Fruit fly (Drosophila melanogaster) whole organism, embryonic: ENCODE data around the gene CG5265.

Experiments used
- CG10267 ChIP-seq: fragments of 200-800 bp; sonication (Bioruptor generic); optimal IDR thresholded peaks from 2 replicates; lab custom pipeline; 2018; ENCODE audit warnings: missing biosample characterization, mild to moderate bottlenecking, missing genetic modification characterization, moderate library complexity
- CG10979 ChIP-seq: fragments of 200-800 bp; sonication (Bioruptor generic); optimal IDR thresholded peaks from 2 replicates; lab custom pipeline; 2018; ENCODE audit warnings: missing biosample characterization, mild to moderate bottlenecking, missing genetic modification characterization, moderate library complexity
- CG14710 ChIP-seq: fragments of 200-800 bp; sonication (Bioruptor generic); optimal IDR thresholded peaks from 3 replicates; lab custom pipeline; 2019; ENCODE audit warnings: missing biosample characterization, mild to moderate bottlenecking, missing genetic modification characterization, moderate library complexity
- CG1602 ChIP-seq: fragments of 200-800 bp; sonication (Bioruptor generic); optimal IDR thresholded peaks from 3 replicates; lab custom pipeline; 2016; ENCODE audit warnings: missing biosample characterization, missing genetic modification characterization
- CG16815 ChIP-seq: fragments of 200-800 bp; sonication (Bioruptor generic); optimal IDR thresholded peaks from 3 replicates; lab custom pipeline; 2017; ENCODE audit warnings: missing biosample characterization, mild to moderate bottlenecking, missing genetic modification characterization
- CG17359 ChIP-seq: fragments of 200-800 bp; sonication (Bioruptor generic); optimal IDR thresholded peaks from 3 replicates; lab custom pipeline; 2018; ENCODE audit warnings: missing biosample characterization, mild to moderate bottlenecking, missing genetic modification characterization, moderate library complexity
- CG2202 ChIP-seq: fragments of 200-800 bp; sonication (Bioruptor generic); optimal IDR thresholded peaks from 2 replicates; lab custom pipeline; 2018; ENCODE audit warnings: missing biosample characterization, mild to moderate bottlenecking, missing genetic modification characterization
- CG2678 ChIP-seq: fragments of 200-800 bp; sonication (Bioruptor generic); optimal IDR thresholded peaks from 3 replicates; lab custom pipeline; 2019; ENCODE audit warnings: missing biosample characterization, mild to moderate bottlenecking, missing genetic modification characterization, moderate library complexity
- CG30403 ChIP-seq: fragments of 200-800 bp; sonication (Bioruptor generic); optimal IDR thresholded peaks from 3 replicates; lab custom pipeline; 2016; ENCODE audit warnings: missing biosample characterization, missing genetic modification characterization
- CG31441 ChIP-seq: fragments of 200-800 bp; sonication (Bioruptor generic); IDR thresholded peaks from 2 replicates; pipeline ENCODE4 v1.3.6; 2022; ENCODE audit warnings: missing biosample characterization, missing genetic modification characterization
- CG6683 ChIP-seq: fragments of 200-800 bp; sonication (Bioruptor generic); optimal IDR thresholded peaks from 2 replicates; lab custom pipeline; 2017; ENCODE audit warnings: missing biosample characterization, mild to moderate bottlenecking, missing genetic modification characterization, missing genetic modification reagents
- CG7745 ChIP-seq: fragments of 200-800 bp; sonication (Bioruptor generic); optimal IDR thresholded peaks from 2 replicates; lab custom pipeline; 2018; ENCODE audit warnings: missing biosample characterization, mild to moderate bottlenecking, missing genetic modification characterization, moderate library complexity
- CG8924 ChIP-seq: fragments of 200-800 bp; optimal IDR thresholded peaks from 3 replicates; lab custom pipeline; 2019; ENCODE audit warnings: missing biosample characterization, mild to moderate bottlenecking, missing genetic modification characterization, moderate library complexity
- CG9437 ChIP-seq: fragments of 200-800 bp; sonication (Bioruptor generic); optimal IDR thresholded peaks from 2 replicates; lab custom pipeline; 2018; ENCODE audit warnings: missing biosample characterization, mild to moderate bottlenecking, missing genetic modification characterization
- CG9609 ChIP-seq: fragments of 200-800 bp; sonication (Bioruptor generic); optimal IDR thresholded peaks from 3 replicates; lab custom pipeline; 2016; ENCODE audit warnings: missing biosample characterization, missing genetic modification characterization
- D ChIP-seq, 2 experiments: fragments of 200-800 bp in 1 of 2; fragments of >200 bp in 1 of 2; sonication (Bioruptor generic) in 1 of 2; optimal IDR thresholded peaks; 2 replicates in 1 of 2; 3 replicates in 1 of 2; lab custom pipeline; 2017; ENCODE audit warnings: mild to moderate bottlenecking in 1 of 2, missing biosample characterization in 1 of 2, missing genetic modification characterization in 1 of 2, missing genetic modification reagents in 1 of 2
- Doc3 ChIP-seq: fragments of 200-800 bp; sonication (Bioruptor generic); IDR thresholded peaks from 3 replicates; pipeline ENCODE4 v1.3.6; 2022; ENCODE audit warnings: missing biosample characterization, missing genetic modification characterization; ENCODE audit not compliant: partially characterized antibody
- Drgx ChIP-seq: fragments of 200-800 bp; sonication (Bioruptor generic); IDR thresholded peaks from 2 replicates; pipeline ENCODE4 v1.3.6; 2022; ENCODE audit warnings: missing biosample characterization, missing genetic modification characterization
- Hsf ChIP-seq: fragments of 200-800 bp; sonication (Bioruptor generic); optimal IDR thresholded peaks from 3 replicates; lab custom pipeline; 2016; ENCODE audit warnings: missing biosample characterization, missing genetic modification characterization
- Lpt ChIP-seq: fragments of >200 bp; optimal IDR thresholded peaks from 2 replicates; lab custom pipeline; 2018; ENCODE audit warnings: missing biosample characterization, missing genetic modification characterization
- NC2α ChIP-seq: fragments of 200-800 bp; sonication (Bioruptor generic); optimal IDR thresholded peaks from 2 replicates; lab custom pipeline; 2016; ENCODE audit warnings: missing biosample characterization, missing genetic modification characterization
- Oaz ChIP-seq: fragments of 200-800 bp; sonication (Bioruptor generic); IDR thresholded peaks from 2 replicates; pipeline ENCODE4 v1.3.6; 2022; ENCODE audit warnings: missing biosample characterization, missing genetic modification characterization
- Oli ChIP-seq: fragments of 200-800 bp; sonication (Bioruptor generic); optimal IDR thresholded peaks from 2 replicates; lab custom pipeline; 2018; ENCODE audit warnings: missing biosample characterization, mild to moderate bottlenecking, missing genetic modification characterization, moderate library complexity
- Optix ChIP-seq: fragments of 200-800 bp; sonication (Bioruptor generic); IDR thresholded peaks from 3 replicates; pipeline ENCODE4 v1.3.6; 2022; ENCODE audit warnings: missing biosample characterization, missing genetic modification characterization
- PHDP ChIP-seq: fragments of 200-800 bp; sonication (Bioruptor generic); optimal IDR thresholded peaks from 3 replicates; lab custom pipeline; 2018; ENCODE audit warnings: missing biosample characterization, mild to moderate bottlenecking, missing genetic modification characterization, moderate library complexity
- Xrp1 ChIP-seq: fragments of 200-800 bp; sonication (Bioruptor generic); IDR thresholded peaks from 2 replicates; pipeline ENCODE4 v1.3.6; 2022; ENCODE audit warnings: missing biosample characterization, missing genetic modification characterization
- YL-1 ChIP-seq: fragments of 200-800 bp; sonication (Bioruptor generic); optimal IDR thresholded peaks from 3 replicates; lab custom pipeline; 2017; ENCODE audit warnings: missing biosample characterization, mild to moderate bottlenecking, missing genetic modification characterization
- ara ChIP-seq: fragments of 200-800 bp; sonication (Bioruptor generic); IDR thresholded peaks from 2 replicates; pipeline ENCODE4 v1.3.6; 2022; ENCODE audit warnings: missing biosample characterization, missing genetic modification characterization
- bsh ChIP-seq, 2 experiments: fragments of 200-800 bp; sonication (Bioruptor generic); optimal IDR thresholded peaks; 2 replicates each; lab custom pipeline; 2017 to 2018; ENCODE audit warnings: mild to moderate bottlenecking in 2 of 2, missing biosample characterization in 2 of 2, missing genetic modification characterization in 2 of 2, moderate library complexity in 1 of 2
- chif ChIP-seq, 2 experiments: fragments of 200-800 bp; sonication (Bioruptor generic); optimal IDR thresholded peaks; 3 replicates each; lab custom pipeline; 2016; ENCODE audit warnings: missing biosample characterization in 2 of 2, missing genetic modification characterization in 2 of 2
- chn ChIP-seq: fragments of 200-800 bp; sonication (Bioruptor generic); optimal IDR thresholded peaks from 2 replicates; lab custom pipeline; 2016; ENCODE audit warnings: missing biosample characterization, missing genetic modification characterization
- crol ChIP-seq: fragments of 200-800 bp; sonication (Bioruptor generic); IDR thresholded peaks from 2 replicates; pipeline ENCODE4 v1.3.6; 2022; ENCODE audit warnings: missing biosample characterization, missing genetic modification characterization
- ems ChIP-seq: fragments of 200-800 bp; sonication (Bioruptor generic); optimal IDR thresholded peaks from 3 replicates; lab custom pipeline; 2016; ENCODE audit warnings: missing biosample characterization, missing genetic modification characterization
- fru ChIP-seq: fragments of >200 bp; optimal IDR thresholded peaks from 2 replicates; lab custom pipeline; 2017
- gem ChIP-seq: fragments of 200-800 bp; sonication (Bioruptor generic); optimal IDR thresholded peaks from 2 replicates; lab custom pipeline; 2019; ENCODE audit warnings: missing biosample characterization, mild to moderate bottlenecking, missing genetic modification characterization, moderate library complexity
- grau ChIP-seq: fragments of 200-800 bp; optimal IDR thresholded peaks from 3 replicates; lab custom pipeline; 2019; ENCODE audit warnings: missing biosample characterization, mild to moderate bottlenecking, missing genetic modification characterization, moderate library complexity
- grn ChIP-seq: fragments of 200-800 bp; sonication (Bioruptor generic); optimal IDR thresholded peaks from 3 replicates; lab custom pipeline; 2017; ENCODE audit warnings: missing biosample characterization, missing genetic modification characterization
- kay ChIP-seq: fragments of 200-800 bp; sonication (Bioruptor generic); optimal IDR thresholded peaks from 2 replicates; lab custom pipeline; 2016; ENCODE audit warnings: missing biosample characterization, missing genetic modification characterization
- lola ChIP-seq, 3 experiments: fragments of >200 bp in 2 of 3; fragments of 200-800 bp in 1 of 3; sonication (Bioruptor generic) in 1 of 3; optimal IDR thresholded peaks; 2 replicates each; lab custom pipeline; 2017 to 2019; ENCODE audit warnings: missing biosample characterization in 3 of 3, missing genetic modification characterization in 3 of 3, mild to moderate bottlenecking in 1 of 3, moderate library complexity in 1 of 3
- mam ChIP-seq: fragments of 200-800 bp; sonication (Bioruptor generic); optimal IDR thresholded peaks from 3 replicates; lab custom pipeline; 2016; ENCODE audit warnings: missing biosample characterization, missing genetic modification characterization
- otp ChIP-seq: fragments of 200-800 bp; sonication (Bioruptor generic); IDR thresholded peaks from 3 replicates; pipeline ENCODE4, ENCODE4 v1.3.6; 2022; ENCODE audit warnings: missing biosample characterization, missing genetic modification characterization
- phol ChIP-seq: fragments of 200-800 bp; sonication (Bioruptor generic); optimal IDR thresholded peaks from 3 replicates; lab custom pipeline; 2018; ENCODE audit warnings: missing biosample characterization, mild to moderate bottlenecking, missing genetic modification characterization, moderate library complexity
- psq ChIP-seq: fragments of 200-800 bp; sonication (Bioruptor generic); optimal IDR thresholded peaks from 2 replicates; lab custom pipeline; 2017; ENCODE audit warnings: missing biosample characterization, missing genetic modification characterization
- pum ChIP-seq: fragments of 200-800 bp; sonication (Bioruptor generic); optimal IDR thresholded peaks from 2 replicates; lab custom pipeline; 2016; ENCODE audit warnings: missing biosample characterization, missing genetic modification characterization
- sc ChIP-seq, 3 experiments: fragments of >200 bp in 2 of 3; fragments of 200-800 bp in 1 of 3; sonication (Bioruptor generic) in 1 of 3; optimal IDR thresholded peaks; 2 replicates in 2 of 3; 3 replicates in 1 of 3; lab custom pipeline; 2017; ENCODE audit warnings: mild to moderate bottlenecking in 1 of 3, missing biosample characterization in 1 of 3, missing genetic modification characterization in 1 of 3, missing genetic modification reagents in 1 of 3
- sens ChIP-seq: fragments of 200-800 bp; sonication (Bioruptor generic); peaks from one replicate; lab custom pipeline; 2016; ENCODE audit warnings: missing biosample characterization, missing genetic modification characterization
- sim ChIP-seq: fragments of 200-800 bp; sonication (Bioruptor generic); IDR thresholded peaks from 2 replicates; pipeline ENCODE4 v1.3.6; 2022; ENCODE audit warnings: missing biosample characterization, missing genetic modification characterization
- vvl ChIP-seq: fragments of 200-800 bp; sonication (Bioruptor generic); IDR thresholded peaks from 2 replicates; pipeline ENCODE4 v1.3.6; 2022; ENCODE audit warnings: missing biosample characterization, missing genetic modification characterization

CG5265 gene

DNA sequence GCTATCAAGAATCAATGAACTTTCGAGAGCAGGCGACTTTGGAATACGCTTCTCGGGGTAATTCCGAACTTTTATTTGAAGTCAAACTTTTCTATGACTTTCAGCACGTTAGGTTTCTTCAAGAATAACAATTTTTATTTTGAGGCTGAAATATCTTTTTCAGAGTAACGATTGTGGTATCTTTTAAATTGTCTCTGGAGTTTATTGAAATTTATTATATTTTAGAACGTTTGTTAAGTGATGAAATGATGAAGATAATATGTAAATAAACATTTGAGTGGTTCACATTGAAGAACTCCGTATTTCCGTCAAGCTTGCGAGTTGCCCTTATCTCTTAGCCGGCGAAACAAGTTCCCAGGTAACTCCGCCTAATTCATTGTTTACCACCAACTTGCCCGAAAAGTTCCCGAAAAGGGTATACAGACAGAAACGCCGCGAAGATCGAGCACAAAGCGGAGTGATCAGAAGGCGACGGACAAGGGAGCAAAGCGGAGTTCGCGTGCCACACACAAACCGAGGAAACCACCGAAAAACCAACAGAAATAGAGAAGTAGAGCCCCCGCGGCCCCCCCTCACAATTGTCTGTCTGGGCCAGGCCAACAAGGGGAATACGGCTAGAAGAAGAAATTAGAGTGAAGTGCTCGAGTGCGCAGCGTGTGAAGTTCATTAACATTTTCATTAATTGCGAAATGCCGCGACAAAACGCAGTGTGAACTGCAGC is 21.0 kb upstream of the CG5265 start (continued):
- TF ChIP-seq CG17359 (tag; lab: Kevin White, UChicago) (no peak), Oli (tag; lab: Kevin White, UChicago) (peak; percentile 22), CG2678 (tag; lab: Kevin White, UChicago) (peak; percentile 42), chn (peak; percentile 19), lola (GFP tag; optimal IDR thresholded peaks at IDR 0.05; lab: Kevin White, UChicago) (peak in 1 of 3 experiments; percentile 60), PHDP (peak; percentile 25), CG10979 (tag; lab: Kevin White, UChicago) (peak; percentile 62), otp (GFP tag; lab: Robert Waterston, UW) (0 out of 3 replicates have a peak, but pooled peaks have one; percentile 35), crol (peak; percentile 85), CG2202 (tag; lab: Kevin White, UChicago) (peak; percentile 27), phol (tag; lab: Kevin White, UChicago) (peak; percentile 44), CG9609 (GFP tag; lab: Kevin White, UChicago) (no peak), sc (optimal IDR thresholded peaks at IDR 0.05; lab: Kevin White, UChicago) (no peak), sc (GFP tag; optimal IDR thresholded peaks at IDR 0.05; lab: Kevin White, UChicago) (peak; percentile 23), ara (GFP tag; lab: Robert Waterston, UW) (0 out of 2 replicates have a peak, but pooled peaks have one; percentile 34), CG10267 (peak; percentile 14), sim (GFP tag; lab: Robert Waterston, UW) (no peak), pum (GFP tag; lab: Kevin White, UChicago) (peak; percentile 8), gem (peak; percentile 62), Oaz (peak; percentile 34; the same call in 1 of the 2 replicates), fru (lab: Kevin White, UChicago) (no peak), YL-1 (GFP tag; lab: Kevin White, UChicago) (no peak), bsh (GFP tag; optimal IDR thresholded peaks at IDR 0.05; lab: Kevin White, UChicago) (peak in 1 of 2 experiments; percentile 55), NC2α (GFP tag; lab: Kevin White, UChicago) (no peak), CG14710 (tag; lab: Kevin White, UChicago) (peak; percentile 22), grau (tag; lab: Kevin White, UChicago) (peak; percentile 29), CG16815 (GFP tag; lab: Kevin White, UChicago) (peak; percentile 7), psq (peak; percentile 80), CG7745 (tag; lab: Kevin White, UChicago) (no peak), ems (GFP tag; lab: Kevin White, UChicago) (no peak), sens (peak; percentile 67), Lpt (GFP tag; lab: Kevin White, UChicago) (no peak), Doc3 (GFP tag; lab: Robert Waterston, UW) (no peak), CG6683 (GFP tag; lab: Kevin White, UChicago) (no peak), CG30403 (GFP tag; lab: Kevin White, UChicago) (peak; percentile 37), Optix (GFP tag; lab: Robert Waterston, UW) (0 out of 3 replicates have a peak, but pooled peaks have one; percentile 35), CG31441 (GFP tag; lab: Robert Waterston, UW) (0 out of 2 replicates have a peak, but pooled peaks have one; percentile 25), CG8924 (tag; lab: Kevin White, UChicago) (peak; percentile 12), chif (GFP tag; optimal IDR thresholded peaks at IDR 0.05; lab: Kevin White, UChicago) (peak in 1 of 2 experiments; percentile 6), CG1602 (no peak), D (optimal IDR thresholded peaks at IDR 0.05; lab: Kevin White, UChicago) (no peak), D (GFP tag; optimal IDR thresholded peaks at IDR 0.05; lab: Kevin White, UChicago) (peak; percentile 30), Xrp1 (GFP tag; lab: Robert Waterston, UW) (peak; percentile 58; the same call in 1 of the 2 replicates), vvl (GFP tag; lab: Robert Waterston, UW) (0 out of 2 replicates have a peak, but pooled peaks have one; percentile 13), grn (GFP tag; lab: Kevin White, UChicago) (peak; percentile 34), kay (GFP tag; lab: Kevin White, UChicago) (no peak), Hsf (GFP tag; lab: Kevin White, UChicago) (peak; percentile 11), CG9437 (GFP tag; lab: Kevin White, UChicago) (peak; percentile 2), Drgx (GFP tag; lab: Robert Waterston, UW) (no peak), mam (peak; percentile 5)
